Worm (Caenorhabditis elegans) whole organism, young adult: ENCODE measurements around the gene F28A10.13.

Source experiments
- B0336.3 ChIP-seq: fragments of 200-800 bp; sonication (Bioruptor generic); IDR thresholded peaks from 2 replicates; pipeline ENCODE4 v1.3.6; 2022; ENCODE audit warnings: missing genetic modification characterization, missing compliant biosample characterization
- C06A6.2 ChIP-seq: fragments of 200-800 bp; sonication (Bioruptor generic); conservative IDR thresholded peaks from 2 replicates; pipeline ENCODE4 v1.3.6; 2022; ENCODE audit warnings: missing genetic modification characterization, missing compliant biosample characterization
- C17E4.6 ChIP-seq: fragments of 200-800 bp; sonication (Bioruptor generic); IDR thresholded peaks from 2 replicates; pipeline ENCODE4 v1.3.6; 2022; ENCODE audit warnings: missing genetic modification reagents, missing genetic modification characterization, missing compliant biosample characterization
- F22D6.2 ChIP-seq: sonication (generic microtip); optimal IDR thresholded peaks from 2 replicates; lab custom pipeline; 2016; ENCODE audit warnings: mild to moderate bottlenecking, missing genetic modification characterization, missing compliant biosample characterization
- F33H1.4 ChIP-seq: fragments of 200-800 bp; sonication (Bioruptor generic); IDR thresholded peaks from 2 replicates; pipeline ENCODE4 v1.3.6; 2022; ENCODE audit warnings: missing genetic modification reagents, missing genetic modification characterization, missing compliant biosample characterization
- F49E8.2 ChIP-seq: sonication (generic microtip); optimal IDR thresholded peaks from 3 replicates; lab custom pipeline; 2017; ENCODE audit warnings: missing genetic modification characterization, mild to moderate bottlenecking, missing compliant biosample characterization, antibody characterized with exemption, moderate library complexity; ENCODE audit not compliant: insufficient read depth
- T26A5.8 ChIP-seq: sonication (generic microtip); optimal IDR thresholded peaks from 2 replicates; lab custom pipeline; 2016; ENCODE audit warnings: missing genetic modification characterization, missing compliant biosample characterization
- Y53F4B.3 ChIP-seq: fragments of 200-800 bp; sonication (Bioruptor generic); IDR thresholded peaks from 2 replicates; pipeline ENCODE4 v1.3.6; 2022; ENCODE audit warnings: missing genetic modification reagents, missing genetic modification characterization, missing compliant biosample characterization
- Y53G8AR.9 ChIP-seq: fragments of 200-800 bp; sonication (Bioruptor generic); conservative IDR thresholded peaks from 2 replicates; pipeline ENCODE4 v1.3.6; 2022; ENCODE audit warnings: missing genetic modification reagents, missing genetic modification characterization, missing compliant biosample characterization
- Y67H2A.10 ChIP-seq: fragments of 200-800 bp; sonication (Bioruptor generic); conservative IDR thresholded peaks from 2 replicates; pipeline ENCODE4 v1.3.6; 2022; ENCODE audit warnings: missing genetic modification reagents, missing genetic modification characterization, missing compliant biosample characterization
- atf-7 ChIP-seq: sonication (generic microtip); optimal IDR thresholded peaks from 2 replicates; lab custom pipeline; 2017; ENCODE audit warnings: mild to moderate bottlenecking, missing genetic modification characterization, missing compliant biosample characterization
- athp-1 ChIP-seq: sonication (generic microtip); optimal IDR thresholded peaks from 2 replicates; lab custom pipeline; 2017; ENCODE audit warnings: mild to moderate bottlenecking, missing genetic modification characterization, missing compliant biosample characterization
- bed-1 ChIP-seq: fragments of 200-800 bp; sonication (Bioruptor generic); IDR thresholded peaks from 2 replicates; pipeline ENCODE4 v1.3.6; 2022; ENCODE audit warnings: missing genetic modification reagents, missing genetic modification characterization, missing compliant biosample characterization
- ccch-3 ChIP-seq: fragments of 200-800 bp; sonication (Bioruptor generic); optimal IDR thresholded peaks from 2 replicates; lab custom pipeline; 2018; ENCODE audit warnings: mild to moderate bottlenecking, missing genetic modification characterization, missing compliant biosample characterization
- cebp-1 ChIP-seq, 2 experiments: fragments of 200-800 bp in 1 of 2; sonication (Bioruptor generic) in 1 of 2; sonication (generic microtip) in 1 of 2; IDR thresholded peaks in 1 of 2; optimal IDR thresholded peaks in 1 of 2; 2 replicates each; pipeline versions ENCODE4 v1.3.6 to Lab custom; 2017 to 2022; ENCODE audit warnings: missing compliant biosample characterization in 2 of 2, missing genetic modification characterization in 2 of 2, mild to moderate bottlenecking in 1 of 2, missing genetic modification reagents in 1 of 2, moderate library complexity in 1 of 2
- ceh-27 ChIP-seq: fragments of 200-800 bp; sonication (Bioruptor generic); optimal IDR thresholded peaks from 2 replicates; lab custom pipeline; 2018; ENCODE audit warnings: mild to moderate bottlenecking, missing genetic modification characterization, moderate library complexity, missing compliant biosample characterization
- die-1 ChIP-seq: sonication (generic microtip); optimal IDR thresholded peaks from 2 replicates; lab custom pipeline; 2016; ENCODE audit warnings: missing genotype, mild to moderate bottlenecking, missing genetic modification characterization, missing compliant biosample characterization
- dpff-1 ChIP-seq: sonication (generic microtip); optimal IDR thresholded peaks from 2 replicates; lab custom pipeline; 2017; ENCODE audit warnings: mild to moderate bottlenecking, missing genetic modification characterization, missing compliant biosample characterization
- dpl-1 ChIP-seq: fragments of 150-350 bp; optimal IDR thresholded peaks from 2 replicates; lab custom pipeline; 2014; ENCODE audit warnings: missing biosample characterization, missing genetic modification reagents, missing genetic modification characterization
- efl-1 ChIP-seq: fragments of 150-350 bp; optimal IDR thresholded peaks from 2 replicates; lab custom pipeline; 2014; ENCODE audit warnings: missing biosample characterization, missing genetic modification reagents, missing genetic modification characterization
- egl-18 ChIP-seq: fragments of 200-800 bp; sonication (Bioruptor generic); IDR thresholded peaks from 2 replicates; pipeline ENCODE4 v1.3.6; 2022; ENCODE audit warnings: missing genetic modification reagents, missing genetic modification characterization, missing compliant biosample characterization
- egrh-3 ChIP-seq: fragments of 200-800 bp; sonication (Bioruptor generic); IDR thresholded peaks from 2 replicates; pipeline ENCODE4 v1.3.6; 2022; ENCODE audit warnings: missing genetic modification reagents, missing genetic modification characterization, missing compliant biosample characterization
- ekl-4 ChIP-seq: fragments of 200-800 bp; sonication (Bioruptor generic); IDR thresholded peaks from 2 replicates; pipeline ENCODE4 v1.3.6; 2022; ENCODE audit warnings: missing genetic modification reagents, missing genetic modification characterization, missing compliant biosample characterization
- fkh-3 ChIP-seq: sonication (generic microtip); optimal IDR thresholded peaks from 2 replicates; lab custom pipeline; 2016; ENCODE audit warnings: mild to moderate bottlenecking, missing genetic modification characterization, missing compliant biosample characterization
- him-1 ChIP-seq: sonication (generic microtip); optimal IDR thresholded peaks from 2 replicates; lab custom pipeline; 2016; ENCODE audit warnings: missing genotype, missing genetic modification reagents, missing genetic modification characterization, missing compliant biosample characterization
- hmg-20 ChIP-seq: fragments of 200-800 bp; sonication (Bioruptor generic); IDR thresholded peaks from 2 replicates; pipeline ENCODE4 v1.3.6; 2022; ENCODE audit warnings: missing genetic modification reagents, missing genetic modification characterization, missing compliant biosample characterization
- hsf-1 ChIP-seq: fragments of 200-800 bp; sonication (Bioruptor generic); IDR thresholded peaks from 2 replicates; pipeline ENCODE4 v1.3.6; 2022; ENCODE audit warnings: missing genetic modification reagents, missing genetic modification characterization, missing compliant biosample characterization
- lag-1 ChIP-seq: fragments of 200-800 bp; sonication (Bioruptor generic); IDR thresholded peaks from 2 replicates; pipeline ENCODE4 v1.3.6; 2022; ENCODE audit warnings: missing genetic modification reagents, missing genetic modification characterization, missing compliant biosample characterization
- let-526 ChIP-seq: fragments of 200-800 bp; sonication (Bioruptor generic); IDR thresholded peaks from 2 replicates; pipeline ENCODE4 v1.3.6; 2022; ENCODE audit warnings: missing genetic modification reagents, missing genetic modification characterization, missing compliant biosample characterization
- lin-35 ChIP-seq, 3 experiments: fragments of 150-350 bp in 2 of 3; sonication (generic microtip) in 1 of 3; optimal IDR thresholded peaks; 2 replicates each; lab custom pipeline; 2014 to 2018; ENCODE audit warnings: missing biosample characterization in 3 of 3, missing genetic modification characterization in 3 of 3, missing genetic modification reagents in 3 of 3
- lir-1 ChIP-seq: fragments of 200-800 bp; sonication (Bioruptor generic); conservative IDR thresholded peaks from 2 replicates; pipeline ENCODE4 v1.3.6; 2022; ENCODE audit warnings: missing genetic modification reagents, missing genetic modification characterization, missing compliant biosample characterization
- lsl-1 ChIP-seq: fragments of 200-800 bp; sonication (Bioruptor generic); optimal IDR thresholded peaks from 2 replicates; lab custom pipeline; 2018; ENCODE audit warnings: mild to moderate bottlenecking, missing genetic modification characterization, moderate library complexity, missing compliant biosample characterization
- madf-8 ChIP-seq: fragments of 200-800 bp; sonication (Bioruptor generic); conservative IDR thresholded peaks from 2 replicates; pipeline ENCODE4 v1.3.6; 2022; ENCODE audit warnings: missing genetic modification reagents, missing genetic modification characterization, missing compliant biosample characterization
- mcd-1 ChIP-seq: fragments of 200-800 bp; sonication (Bioruptor generic); IDR thresholded peaks from 2 replicates; pipeline ENCODE4 v1.3.6; 2022; ENCODE audit warnings: missing genetic modification reagents, missing genetic modification characterization, missing compliant biosample characterization
- mxl-1 ChIP-seq: sonication (generic microtip); optimal IDR thresholded peaks from 2 replicates; lab custom pipeline; 2016; ENCODE audit warnings: missing genetic modification characterization, missing compliant biosample characterization
- nfya-1 ChIP-seq: sonication (generic microtip); optimal IDR thresholded peaks from 2 replicates; lab custom pipeline; 2017; ENCODE audit warnings: antibody characterized with exemption, missing compliant biosample characterization, missing genetic modification characterization, borderline replicate concordance; ENCODE audit not compliant: insufficient read depth
- pha-4 ChIP-seq: fragments of 150-350 bp; sonication (generic microtip); optimal IDR thresholded peaks from 2 replicates; lab custom pipeline; 2014; ENCODE audit warnings: missing biosample characterization, missing genetic modification reagents, missing genetic modification characterization
- rcor-1 ChIP-seq: fragments of 200-800 bp; sonication (Bioruptor generic); IDR thresholded peaks from 2 replicates; pipeline ENCODE4 v1.3.6; 2022; ENCODE audit warnings: missing genetic modification reagents, missing genetic modification characterization, missing compliant biosample characterization
- rpc-1 ChIP-seq, 2 experiments: fragments of 150-350 bp in 1 of 2; sonication (generic microtip) in 1 of 2; optimal IDR thresholded peaks; 2 replicates each; lab custom pipeline; 2014 to 2018; ENCODE audit warnings: missing biosample characterization in 1 of 2, missing genetic modification characterization in 1 of 2, missing genetic modification reagents in 1 of 2, missing genotype in 1 of 2
- snpc-1.1 ChIP-seq: sonication (generic microtip); optimal IDR thresholded peaks from 2 replicates; lab custom pipeline; 2017; ENCODE audit warnings: missing genetic modification characterization, mild to moderate bottlenecking, missing compliant biosample characterization, antibody characterized with exemption, moderate library complexity, missing genotype, missing genetic modification reagents; ENCODE audit not compliant: insufficient read depth
- snpc-3.4 ChIP-seq: sonication (generic microtip); optimal IDR thresholded peaks from 2 replicates; lab custom pipeline; 2017; ENCODE audit warnings: missing genetic modification characterization, mild to moderate bottlenecking, missing compliant biosample characterization, antibody characterized with exemption, moderate library complexity, missing genotype, missing genetic modification reagents
- sptf-2 ChIP-seq: fragments of 200-800 bp; sonication (Bioruptor generic); optimal IDR thresholded peaks from 2 replicates; lab custom pipeline; 2018; ENCODE audit warnings: mild to moderate bottlenecking, missing genetic modification characterization, missing compliant biosample characterization
- tbp1 ChIP-seq: fragments of 200-800 bp; sonication (Bioruptor generic); optimal IDR thresholded peaks from 2 replicates; lab custom pipeline; 2018; ENCODE audit warnings: mild to moderate bottlenecking, missing genetic modification characterization, missing compliant biosample characterization
- unc-130 ChIP-seq: sonication (generic microtip); optimal IDR thresholded peaks from 2 replicates; lab custom pipeline; 2016; ENCODE audit warnings: missing genetic modification reagents, missing genetic modification characterization, missing compliant biosample characterization
- xnd-1 ChIP-seq: sonication (generic microtip); optimal IDR thresholded peaks from 2 replicates; lab custom pipeline; 2016; ENCODE audit warnings: missing genotype, missing genetic modification reagents, missing genetic modification characterization, missing compliant biosample characterization
- ztf-22 ChIP-seq: fragments of 200-800 bp; sonication (Bioruptor generic); optimal IDR thresholded peaks from 2 replicates; lab custom pipeline; 2018; ENCODE audit warnings: mild to moderate bottlenecking, missing genetic modification characterization, moderate library complexity, missing compliant biosample characterization

The F28A10.13 gene

ce11 chrII:872993-873787 is 24.6 kb downstream of the F28A10.13 start, which contains the start of gene alg-2 (continued):
- TF ChIP-seq ceh-27 (GFP tag; lab: Kevin White, UChicago) (no peak), him-1 (no peak), lag-1 (no peak), egl-18 (no peak), Y53G8AR.9 (GFP tag; lab: Robert Waterston, UW) (no peak), ccch-3 (GFP tag; lab: Kevin White, UChicago) (no peak), ztf-22 (GFP tag; lab: Kevin White, UChicago) (no peak), lir-1 (GFP tag; lab: Robert Waterston, UW) (no peak), F22D6.2 (tag; lab: Kevin White, UChicago) (no peak), ekl-4 (no peak), B0336.3 (peak; percentile 46; the same call in 1 of the 2 replicates), rpc-1 (optimal IDR thresholded peaks at IDR 0.05; lab: Kevin White, UChicago) (no peak), rpc-1 (tag; optimal IDR thresholded peaks at IDR 0.05; lab: Kevin White, UChicago) (no peak), mcd-1 (GFP tag; lab: Robert Waterston, UW) (peak; percentile 56), hmg-20 (no peak), Y53F4B.3 (GFP tag; lab: Robert Waterston, UW) (no peak), egrh-3 (GFP tag; lab: Robert Waterston, UW) (peak; percentile 79), athp-1 (no peak), C06A6.2 (no peak), snpc-3.4 (tag; lab: Kevin White, UChicago) (no peak), let-526 (GFP tag; lab: Robert Waterston, UW) (no peak), tbp1 (GFP tag; lab: Kevin White, UChicago) (no peak), F33H1.4 (no peak), madf-8 (peak; percentile 74), T26A5.8 (no peak), efl-1 (peak; percentile 77), xnd-1 (peak; percentile 67), lin-35 (GFP tag; optimal IDR thresholded peaks at IDR 0.05; lab: Kevin White, UChicago) (peak in 1 of 3 experiments; percentile 29), pha-4 (tag; lab: Kevin White, UChicago) (no peak), F49E8.2 (no peak), cebp-1 (GFP tag; IDR thresholded peaks at IDR 0.05; lab: Robert Waterston, UW) (peak; percentile 78), cebp-1 (tag; optimal IDR thresholded peaks at IDR 0.05; lab: Kevin White, UChicago) (peak; percentile 93), Y67H2A.10 (GFP tag; lab: Robert Waterston, UW) (no peak), hsf-1 (GFP tag; lab: Robert Waterston, UW) (no peak), C17E4.6 (GFP tag; lab: Robert Waterston, UW) (no peak), mxl-1 (tag; lab: Kevin White, UChicago) (no peak), lsl-1 (peak; percentile 11), die-1 (tag; lab: Kevin White, UChicago) (peak; percentile 22), fkh-3 (tag; lab: Kevin White, UChicago) (no peak), dpl-1 (GFP tag; lab: Kevin White, UChicago) (peak; percentile 46), bed-1 (no peak), dpff-1 (tag; lab: Kevin White, UChicago) (no peak), atf-7 (tag; lab: Kevin White, UChicago) (no peak), nfya-1 (tag; lab: Kevin White, UChicago) (no peak), snpc-1.1 (tag; lab: Kevin White, UChicago) (no peak), unc-130 (GFP tag; lab: Kevin White, UChicago) (no peak), sptf-2 (GFP tag; lab: Kevin White, UChicago) (no peak), rcor-1 (GFP tag; lab: Robert Waterston, UW) (no peak)
